Fruit fly (Drosophila melanogaster): Measurements from ENCODE around the gene CG32987.

CG32987 gene

DNA sequence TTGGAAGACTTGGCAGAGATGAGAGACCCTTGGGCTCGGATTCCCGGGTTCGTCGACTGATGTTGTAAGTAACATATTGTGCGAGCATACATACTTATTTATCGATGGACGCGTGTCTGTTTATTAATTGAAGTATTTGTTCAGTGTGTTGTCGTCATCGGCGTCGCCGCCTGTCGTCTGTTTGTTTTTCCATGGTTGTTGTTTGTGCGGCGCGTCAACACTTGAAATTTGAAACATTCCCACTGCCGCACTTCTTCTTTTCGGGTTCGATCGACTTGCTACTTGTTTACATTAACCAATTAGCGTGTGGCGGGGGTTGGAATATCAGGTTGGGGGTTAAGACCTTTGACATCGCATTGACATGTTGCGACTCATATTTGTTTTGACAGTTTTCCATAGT, 11.4 kb upstream of the CG32987 start (continued):
- TF ChIP-seq disco-r (GFP tag; optimal IDR thresholded peaks at IDR 0.05) (peak; percentile 32), Atf6 (GFP tag; IDR thresholded peaks at IDR 0.05) (no peak), CG6683 (GFP tag; optimal IDR thresholded peaks at IDR 0.05) (peak; percentile 27), bigmax (GFP tag; optimal IDR thresholded peaks at IDR 0.05) (no peak), ewg (GFP tag; optimal IDR thresholded peaks at IDR 0.05) (peak; percentile 25), CTCF (GFP tag; optimal IDR thresholded peaks at IDR 0.05) (peak; percentile 13), CG4854 (GFP tag; optimal IDR thresholded peaks at IDR 0.05) (peak; percentile 15), NC2α (GFP tag; optimal IDR thresholded peaks at IDR 0.05) (peak; percentile 48), fd3F (GFP tag; optimal IDR thresholded peaks at IDR 0.05) (no peak), CG15011 (GFP tag; optimal IDR thresholded peaks at IDR 0.05) (peak; percentile 67), CG15073 (GFP tag; optimal IDR thresholded peaks at IDR 0.05) (no peak), CG13287 (GFP tag; IDR thresholded peaks at IDR 0.05; ENCODE audit: partially characterized antibody) (no peak), Trl (optimal IDR thresholded peaks at IDR 0.05) (no peak), Trl (GFP tag; optimal IDR thresholded peaks at IDR 0.05) (peak; percentile 77), CG14441 (GFP tag; IDR thresholded peaks at IDR 0.05) (no peak), wdn (GFP tag; IDR thresholded peaks at IDR 0.05) (no peak), Vsx1 (GFP tag; optimal IDR thresholded peaks at IDR 0.05) (peak; percentile 88), wek (GFP tag; optimal IDR thresholded peaks at IDR 0.05) (peak; percentile 71), Bdp1 (GFP tag; optimal IDR thresholded peaks at IDR 0.05) (peak; percentile 37), HLH3B (GFP tag; IDR thresholded peaks at IDR 0.05) (peak; percentile 47; the same call in 1 of the 2 replicates), lola (GFP tag; optimal IDR thresholded peaks at IDR 0.05) (peak in 1 of 3 experiments; percentile 78), CG17385 (GFP tag; optimal IDR thresholded peaks at IDR 0.05) (peak; percentile 57), exex (tag; optimal IDR thresholded peaks at IDR 0.05) (peak; percentile 12), CG32767 (GFP tag; IDR thresholded peaks at IDR 0.05) (no peak), pzg (GFP tag; optimal IDR thresholded peaks at IDR 0.05) (no peak), Ets97D (GFP tag; optimal IDR thresholded peaks at IDR 0.05) (no peak), hb (GFP tag; IDR thresholded peaks at IDR 0.05; ENCODE audit: partially characterized antibody) (no peak), tap (tag; optimal IDR thresholded peaks at IDR 0.05) (peak; percentile 60), emc (GFP tag; optimal IDR thresholded peaks at IDR 0.05) (no peak), Dll (GFP tag; IDR thresholded peaks at IDR 0.05; ENCODE audit: partially characterized antibody) (no peak), sqz (GFP tag; optimal IDR thresholded peaks at IDR 0.05) (peak; percentile 79), Antp (GFP tag; optimal IDR thresholded peaks at IDR 0.05) (peak; percentile 23), CG6854 (GFP tag; optimal IDR thresholded peaks at IDR 0.05) (peak; percentile 32), CG11723 (GFP tag; optimal IDR thresholded peaks at IDR 0.05) (peak; percentile 56), klu (GFP tag; IDR thresholded peaks at IDR 0.05) (no peak), CG32532 (GFP tag; IDR thresholded peaks at IDR 0.05) (no peak), tna (GFP tag; IDR thresholded peaks at IDR 0.05; ENCODE audit: partially characterized antibody) (no peak), CG6272 (GFP tag; IDR thresholded peaks at IDR 0.05) (no peak), CG1792 (GFP tag; optimal IDR thresholded peaks at IDR 0.05) (no peak), run (tag; optimal IDR thresholded peaks at IDR 0.05) (no peak), CG31441 (GFP tag; IDR thresholded peaks at IDR 0.05) (peak; percentile 73; the same call in 1 of the 2 replicates), CG8388 (GFP tag; optimal IDR thresholded peaks at IDR 0.05) (peak; percentile 40), CG42726 (GFP tag; IDR thresholded peaks at IDR 0.05; ENCODE audit: partially characterized antibody) (no peak), CG2199 (GFP tag; IDR thresholded peaks at IDR 0.05) (no peak), so (GFP tag; IDR thresholded peaks at IDR 0.05) (peak; percentile 76; the same call in 1 of the 3 replicates), Max (GFP tag; optimal IDR thresholded peaks at IDR 0.05) (no peak), danr (GFP tag; IDR thresholded peaks at IDR 0.05) (no peak), Nf-YA (GFP tag; IDR thresholded peaks at IDR 0.05) (no peak), cato (GFP tag; optimal IDR thresholded peaks at IDR 0.05; ENCODE audit: borderline replicate concordance) (no peak), CG30020 (tag; optimal IDR thresholded peaks at IDR 0.05) (peak; percentile 3), CG2875 (GFP tag; optimal IDR thresholded peaks at IDR 0.05) (peak; percentile 82), aop (GFP tag; IDR thresholded peaks at IDR 0.05) (no peak)

All from whole organism, embryonic.